Worm (Caenorhabditis elegans): ENCODE measurements around the gene C31G12.4.

C31G12.4 gene

DNA sequence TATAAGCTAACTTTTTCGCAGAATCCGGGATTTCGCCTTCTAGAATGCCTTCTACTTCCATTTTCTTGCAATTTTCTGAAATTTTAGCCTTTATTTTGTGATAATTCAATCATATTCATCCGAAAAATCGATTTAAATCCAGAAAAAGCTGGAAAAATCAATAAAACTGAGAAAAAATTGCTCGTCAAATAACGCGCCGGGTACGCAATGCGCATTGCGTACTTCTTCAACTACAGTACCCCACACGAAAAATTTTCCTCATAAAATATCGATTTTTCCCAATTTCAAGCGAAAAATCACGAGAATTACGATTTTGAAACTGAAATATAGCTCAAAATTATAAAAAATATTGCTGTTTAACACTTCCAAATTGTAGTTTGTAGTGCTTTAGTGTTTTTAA is 47.5 kb downstream of the C31G12.4 start, which contains the start of gene Y37H2A.12:
TSS of gene Y37H2A.12 (minus strand) at position 81 of the 400 bp plus-strand sequence.
- TF ChIP-seq tra-4 (tag; optimal IDR thresholded peaks at IDR 0.05) (no peak), tbx-11 (GFP tag; IDR thresholded peaks at IDR 0.05) (no peak), F13C5.2 (tag; optimal IDR thresholded peaks at IDR 0.05) (no peak), pes-1 (GFP tag; IDR thresholded peaks at IDR 0.05) (no peak), flt-1 (GFP tag; IDR thresholded peaks at IDR 0.05) (no peak), hmg-4 (GFP tag; optimal IDR thresholded peaks at IDR 0.05) (no peak), B0310.2 (tag; optimal IDR thresholded peaks at IDR 0.05) (no peak), aly-1 (tag; optimal IDR thresholded peaks at IDR 0.05) (no peak), tbx-37 (GFP tag; conservative IDR thresholded peaks at IDR 0.05) (no peak), hmbx-1 (tag; optimal IDR thresholded peaks at IDR 0.05) (no peak), scrt-1 (GFP tag; IDR thresholded peaks at IDR 0.05) (no peak)

DNA sequence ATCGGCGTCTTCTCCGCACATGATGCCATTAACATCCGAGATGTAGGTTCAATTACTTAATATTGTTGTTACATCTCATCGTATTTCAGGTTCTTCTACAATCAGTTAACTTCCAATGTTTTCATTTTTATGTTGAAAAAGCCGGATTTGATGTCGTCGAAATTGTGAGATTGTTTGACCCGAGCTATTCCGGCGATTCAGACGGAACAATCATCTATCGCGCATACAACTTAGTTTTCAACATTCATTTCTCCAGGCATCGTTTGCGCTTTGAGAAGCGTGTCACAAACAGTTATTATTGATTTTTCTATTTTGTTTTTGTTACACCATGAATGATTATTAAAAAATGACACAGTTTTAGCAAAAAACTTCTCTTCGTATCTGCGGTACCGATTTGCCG is 50.0 kb downstream of the C31G12.4 start:
- TF ChIP-seq tbx-11 (GFP tag; IDR thresholded peaks at IDR 0.05) (no peak), pes-1 (GFP tag; IDR thresholded peaks at IDR 0.05) (no peak), tbx-37 (GFP tag; conservative IDR thresholded peaks at IDR 0.05) (no peak)

DNA sequence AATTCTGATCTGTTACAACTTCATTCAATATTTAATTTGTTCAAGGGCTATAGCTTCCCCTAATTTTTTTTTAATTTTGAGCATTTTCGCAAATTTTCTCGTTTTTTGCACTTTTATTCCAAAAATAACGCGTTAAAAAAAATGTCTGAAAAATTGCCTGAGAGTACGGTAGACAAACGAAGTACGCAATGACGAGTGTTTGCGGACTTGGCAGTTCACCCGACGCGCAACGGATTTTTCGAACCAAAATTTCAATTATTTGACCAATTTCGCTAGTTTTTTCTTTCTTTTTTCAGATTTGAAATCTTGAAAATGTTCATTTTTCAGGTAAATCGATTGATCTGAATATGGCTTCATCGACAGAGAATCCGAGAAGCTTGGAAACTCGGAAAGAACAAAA is 51.4 kb downstream of the C31G12.4 start, which contains the start of gene fbxa-211:
TSS of gene fbxa-211 (plus strand) at position 328 of the 400 bp plus-strand sequence.
- TF ChIP-seq tbx-11 (GFP tag; IDR thresholded peaks at IDR 0.05) (no peak), tbx-37 (GFP tag; conservative IDR thresholded peaks at IDR 0.05) (no peak), hmg-4 (GFP tag; optimal IDR thresholded peaks at IDR 0.05) (no peak), ceh-13 (GFP tag; optimal IDR thresholded peaks at IDR 0.05) (no peak), sea-1 (GFP tag; conservative IDR thresholded peaks at IDR 0.05) (no peak), B0310.2 (tag; optimal IDR thresholded peaks at IDR 0.05) (no peak), scrt-1 (GFP tag; IDR thresholded peaks at IDR 0.05) (no peak), F13C5.2 (tag; optimal IDR thresholded peaks at IDR 0.05) (no peak), flt-1 (GFP tag; IDR thresholded peaks at IDR 0.05) (no peak), ets-7 (tag; optimal IDR thresholded peaks at IDR 0.05) (no peak), hmbx-1 (tag; optimal IDR thresholded peaks at IDR 0.05) (no peak), pes-1 (GFP tag; IDR thresholded peaks at IDR 0.05) (no peak), ama-1 (optimal IDR thresholded peaks at IDR 0.05) (no peak), hnd-1 (tag; optimal IDR thresholded peaks at IDR 0.05) (no peak), ceh-36 (tag; optimal IDR thresholded peaks at IDR 0.05) (no peak)

DNA sequence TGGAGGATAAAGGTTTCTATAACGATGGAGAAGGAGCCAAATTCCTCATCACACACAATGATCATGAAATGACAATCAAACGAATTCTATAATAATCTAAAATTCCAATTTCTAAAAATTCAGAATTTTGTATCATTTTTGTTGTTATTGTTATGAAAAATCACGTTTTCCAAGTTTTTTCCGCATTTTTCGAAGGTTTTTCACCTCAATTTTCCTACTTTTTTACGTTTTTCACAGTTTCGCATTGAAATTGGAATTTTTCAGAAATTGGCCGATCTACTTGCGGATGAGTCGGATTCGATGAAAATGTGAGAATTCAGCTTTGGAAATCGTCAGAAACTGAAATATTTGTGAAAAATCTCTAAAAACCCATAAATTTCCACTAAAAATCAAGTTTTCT is 53.5 kb downstream of the C31G12.4 start, which contains the start of gene fbxa-210:
TSS of gene fbxa-210 (plus strand) at position 301 of the 400 bp plus-strand sequence.
- no peak for TF ChIP-seq ama-1 (optimal IDR thresholded peaks at IDR 0.05)
- TF ChIP-seq ceh-36 (tag; optimal IDR thresholded peaks at IDR 0.05): no peak
- TF ChIP-seq scrt-1 (GFP tag; IDR thresholded peaks at IDR 0.05): no peak
- TF ChIP-seq ets-7 (tag; optimal IDR thresholded peaks at IDR 0.05): no peak
- no peak for TF ChIP-seq B0310.2 (tag; optimal IDR thresholded peaks at IDR 0.05)
- no peak for TF ChIP-seq ceh-13 (GFP tag; optimal IDR thresholded peaks at IDR 0.05)
- TF ChIP-seq pes-1 (GFP tag; IDR thresholded peaks at IDR 0.05): no peak
- TF ChIP-seq hmg-4 (GFP tag; optimal IDR thresholded peaks at IDR 0.05): no peak
- TF ChIP-seq hnd-1 (tag; optimal IDR thresholded peaks at IDR 0.05): no peak
- no peak for TF ChIP-seq sea-1 (GFP tag; conservative IDR thresholded peaks at IDR 0.05)
- no peak for TF ChIP-seq aly-1 (tag; optimal IDR thresholded peaks at IDR 0.05)

DNA sequence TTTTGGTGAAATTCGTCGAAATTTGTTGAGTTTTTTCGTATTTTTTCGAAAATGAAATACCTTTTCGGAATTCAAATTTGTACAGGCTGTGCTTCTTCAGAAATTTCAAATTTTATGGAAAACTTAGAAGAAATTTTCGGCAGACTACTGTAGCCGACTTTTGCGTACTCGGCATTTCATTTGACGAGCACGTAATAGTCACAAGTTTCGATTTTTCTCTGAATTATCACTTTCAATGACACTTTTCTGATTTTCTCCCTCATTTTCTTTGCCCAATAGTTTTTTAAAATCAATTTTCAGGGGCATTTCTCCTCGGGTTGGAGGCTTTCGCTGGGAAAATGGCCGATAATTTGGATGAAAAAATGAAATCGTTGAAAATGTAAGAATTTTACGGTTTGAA is 54.9 kb downstream of the C31G12.4 start, which contains the start of gene fbxa-107:
TSS of gene fbxa-107 (plus strand) at position 301 of the 400 bp plus-strand sequence.
- TF ChIP-seq hmg-4 (GFP tag; optimal IDR thresholded peaks at IDR 0.05) (no peak), sea-1 (GFP tag; conservative IDR thresholded peaks at IDR 0.05) (no peak), ceh-36 (tag; optimal IDR thresholded peaks at IDR 0.05) (no peak), aly-1 (tag; optimal IDR thresholded peaks at IDR 0.05) (no peak), ets-7 (tag; optimal IDR thresholded peaks at IDR 0.05) (no peak), ceh-13 (GFP tag; optimal IDR thresholded peaks at IDR 0.05) (no peak), tbx-37 (GFP tag; conservative IDR thresholded peaks at IDR 0.05) (no peak), tra-4 (tag; optimal IDR thresholded peaks at IDR 0.05) (no peak), B0310.2 (tag; optimal IDR thresholded peaks at IDR 0.05) (no peak), pes-1 (GFP tag; IDR thresholded peaks at IDR 0.05) (no peak), hnd-1 (tag; optimal IDR thresholded peaks at IDR 0.05) (no peak), tbx-11 (GFP tag; IDR thresholded peaks at IDR 0.05) (no peak), ama-1 (optimal IDR thresholded peaks at IDR 0.05) (no peak), scrt-1 (GFP tag; IDR thresholded peaks at IDR 0.05) (no peak)
